Fruit fly (Drosophila melanogaster): Measurements from ENCODE around the gene CG10565.

- TF ChIP-seq prd (optimal IDR thresholded peaks at IDR 0.05) (no peak), prd (GFP tag; IDR thresholded peaks at IDR 0.05) (no peak), CG14860 (GFP tag; IDR thresholded peaks at IDR 0.05; ENCODE audit: partially characterized antibody) (no peak), CG12744 (GFP tag; optimal IDR thresholded peaks at IDR 0.05) (no peak), Tbp (GFP tag; optimal IDR thresholded peaks at IDR 0.05) (no peak), CG14441 (GFP tag; IDR thresholded peaks at IDR 0.05) (no peak), CG9215 (GFP tag; IDR thresholded peaks at IDR 0.05) (no peak), PHDP (tag; optimal IDR thresholded peaks at IDR 0.05) (no peak), CG12219 (GFP tag; optimal IDR thresholded peaks at IDR 0.05) (no peak), CG30020 (tag; optimal IDR thresholded peaks at IDR 0.05) (no peak), Rx (GFP tag; IDR thresholded peaks at IDR 0.05) (no peak), NC2α (GFP tag; optimal IDR thresholded peaks at IDR 0.05) (no peak)
Measured at dm6 chr3L:21145841-21146395, 9.8 kb upstream of the CG10565 start.

All from whole organism, embryonic.